Fruit fly (Drosophila melanogaster) whole organism, embryonic: ENCODE data around the gene CG1847.
A peak's percentile ranks its signal among the peaks of the same experiment; 100 is the strongest.

Experiments
- Asciz ChIP-seq: fragments of 200-800 bp; sonication (Bioruptor generic); optimal IDR thresholded peaks from 2 replicates; lab custom pipeline; 2017; ENCODE audit warnings: missing biosample characterization, mild to moderate bottlenecking, missing genetic modification characterization, missing genetic modification reagents
- B-H2 ChIP-seq: fragments of 200-800 bp; sonication (Bioruptor generic); optimal IDR thresholded peaks from 2 replicates; lab custom pipeline; 2018; ENCODE audit warnings: missing biosample characterization, mild to moderate bottlenecking, missing genetic modification characterization
- Bteb2 ChIP-seq: fragments of 200-800 bp; sonication (Bioruptor generic); optimal IDR thresholded peaks from 2 replicates; lab custom pipeline; 2016; ENCODE audit warnings: missing biosample characterization, missing genetic modification characterization
- CG10462 ChIP-seq: fragments of 200-800 bp; sonication (Bioruptor generic); optimal IDR thresholded peaks from 2 replicates; lab custom pipeline; 2016; ENCODE audit warnings: missing biosample characterization, missing genetic modification characterization
- CG11093 ChIP-seq: fragments of 200-800 bp; sonication (Bioruptor generic); IDR thresholded peaks from 3 replicates; pipeline ENCODE4 v1.3.6; 2022; ENCODE audit warnings: missing biosample characterization, missing genetic modification characterization
- CG12236 ChIP-seq: fragments of 200-800 bp; sonication (Bioruptor generic); optimal IDR thresholded peaks from 2 replicates; lab custom pipeline; 2016; ENCODE audit warnings: missing biosample characterization, missing genetic modification characterization
- CG12391 ChIP-seq: fragments of 200-800 bp; sonication (Bioruptor generic); optimal IDR thresholded peaks from 3 replicates; lab custom pipeline; 2018; ENCODE audit warnings: missing biosample characterization, mild to moderate bottlenecking, missing genetic modification characterization, moderate library complexity
- CG14965 ChIP-seq: fragments of 200-800 bp; sonication (Bioruptor generic); optimal IDR thresholded peaks from 2 replicates; lab custom pipeline; 2016; ENCODE audit warnings: missing biosample characterization, missing genetic modification characterization, borderline replicate concordance
- CG15269 ChIP-seq: fragments of 200-800 bp; sonication (Bioruptor generic); optimal IDR thresholded peaks from 2 replicates; lab custom pipeline; 2018; ENCODE audit warnings: missing biosample characterization, mild to moderate bottlenecking, missing genetic modification characterization, moderate library complexity
- CG15514 ChIP-seq: fragments of 200-800 bp; sonication (Bioruptor generic); optimal IDR thresholded peaks from 3 replicates; lab custom pipeline; 2017; ENCODE audit warnings: missing biosample characterization, missing genetic modification characterization, mild to moderate bottlenecking, moderate library complexity, missing genetic modification reagents
- CG15601 ChIP-seq: fragments of 200-800 bp; sonication (Bioruptor generic); optimal IDR thresholded peaks from 3 replicates; lab custom pipeline; 2019; ENCODE audit warnings: missing biosample characterization, mild to moderate bottlenecking, missing genetic modification characterization, moderate library complexity
- CG17385 ChIP-seq: fragments of 200-800 bp; sonication (Bioruptor generic); optimal IDR thresholded peaks from 3 replicates; lab custom pipeline; 2018; ENCODE audit warnings: missing biosample characterization, mild to moderate bottlenecking, missing genetic modification characterization
- CG2129 ChIP-seq: fragments of 200-800 bp; sonication (Bioruptor generic); IDR thresholded peaks from 2 replicates; pipeline ENCODE4 v1.3.6; 2022; ENCODE audit warnings: missing biosample characterization, missing genetic modification characterization; ENCODE audit not compliant: partially characterized antibody
- CG2199 ChIP-seq: fragments of 200-800 bp; sonication (Bioruptor generic); IDR thresholded peaks from 3 replicates; pipeline ENCODE4 v1.3.6; 2022; ENCODE audit warnings: missing biosample characterization, missing genetic modification characterization
- CG2678 ChIP-seq: fragments of 200-800 bp; sonication (Bioruptor generic); optimal IDR thresholded peaks from 3 replicates; lab custom pipeline; 2019; ENCODE audit warnings: missing biosample characterization, mild to moderate bottlenecking, missing genetic modification characterization, moderate library complexity
- CG30020 ChIP-seq: fragments of 200-800 bp; optimal IDR thresholded peaks from 2 replicates; lab custom pipeline; 2019; ENCODE audit warnings: missing biosample characterization, mild to moderate bottlenecking, missing genetic modification characterization, moderate library complexity
- CG3163 ChIP-seq: fragments of 200-800 bp; sonication (Bioruptor generic); optimal IDR thresholded peaks from 3 replicates; lab custom pipeline; 2016; ENCODE audit warnings: missing biosample characterization, missing genetic modification characterization
- CG4360 ChIP-seq: fragments of 200-800 bp; sonication (Bioruptor generic); IDR thresholded peaks from 2 replicates; pipeline ENCODE4 v1.3.6; 2022; ENCODE audit warnings: missing biosample characterization, missing genetic modification characterization
- CG5245 ChIP-seq: fragments of 200-800 bp; sonication (Bioruptor generic); optimal IDR thresholded peaks from 3 replicates; lab custom pipeline; 2016; ENCODE audit warnings: missing biosample characterization, missing genetic modification characterization
- CG8290 ChIP-seq, 3 experiments: fragments of 200-800 bp; sonication (Bioruptor generic); optimal IDR thresholded peaks; 2 replicates each; lab custom pipeline; 2016 to 2019; ENCODE audit warnings: missing biosample characterization in 3 of 3, missing genetic modification characterization in 3 of 3, mild to moderate bottlenecking in 2 of 3, moderate library complexity in 1 of 3
- CG9817 ChIP-seq: fragments of 200-800 bp; sonication (Bioruptor generic); optimal IDR thresholded peaks from 2 replicates; lab custom pipeline; 2018; ENCODE audit warnings: missing biosample characterization, mild to moderate bottlenecking, missing genetic modification characterization, moderate library complexity
- Doc3 ChIP-seq: fragments of 200-800 bp; sonication (Bioruptor generic); IDR thresholded peaks from 3 replicates; pipeline ENCODE4 v1.3.6; 2022; ENCODE audit warnings: missing biosample characterization, missing genetic modification characterization; ENCODE audit not compliant: partially characterized antibody
- Dp ChIP-seq: fragments of 200-800 bp; sonication (Bioruptor generic); optimal IDR thresholded peaks from 2 replicates; lab custom pipeline; 2018; ENCODE audit warnings: missing biosample characterization, mild to moderate bottlenecking, missing genetic modification characterization, moderate library complexity
- GATAe ChIP-seq: fragments of 200-800 bp; sonication (Bioruptor generic); conservative IDR thresholded peaks from 2 replicates; pipeline ENCODE4 v1.3.6; 2022; ENCODE audit warnings: missing biosample characterization, missing genetic modification characterization
- Gug ChIP-seq: fragments of 200-800 bp; sonication (Bioruptor generic); IDR thresholded peaks from 4 replicates; pipeline ENCODE4 v1.3.6; 2022; ENCODE audit warnings: missing biosample characterization, missing genetic modification characterization
- H2.0 ChIP-seq: fragments of 200-800 bp; sonication (Bioruptor generic); IDR thresholded peaks from 2 replicates; pipeline ENCODE4 v1.3.6; 2022; ENCODE audit warnings: missing biosample characterization, missing genetic modification characterization
- HLH3B ChIP-seq: fragments of 200-800 bp; sonication (Bioruptor generic); IDR thresholded peaks from 2 replicates; pipeline ENCODE4 v1.3.6; 2022; ENCODE audit warnings: missing biosample characterization, missing genetic modification characterization
- HmgZ ChIP-seq: fragments of 200-800 bp; sonication (Bioruptor generic); optimal IDR thresholded peaks from 2 replicates; lab custom pipeline; 2018; ENCODE audit warnings: missing biosample characterization, mild to moderate bottlenecking, missing genetic modification characterization
- Med ChIP-seq: fragments of 200-800 bp; sonication (Bioruptor generic); peaks from one replicate; lab custom pipeline; 2016; ENCODE audit warnings: missing biosample characterization, missing genetic modification characterization, mild to moderate bottlenecking, inconsistent platforms, moderate library complexity
- Sin3A ChIP-seq: fragments of >200 bp; optimal IDR thresholded peaks from 2 replicates; lab custom pipeline; 2018
- Spps ChIP-seq: fragments of 200-800 bp; sonication (Bioruptor generic); optimal IDR thresholded peaks from 2 replicates; lab custom pipeline; 2018; ENCODE audit warnings: missing biosample characterization, mild to moderate bottlenecking, missing genetic modification characterization
- ap ChIP-seq: fragments of 200-800 bp; sonication (Bioruptor generic); IDR thresholded peaks from 2 replicates; pipeline ENCODE4 v1.3.6; 2022; ENCODE audit warnings: missing biosample characterization, missing genetic modification characterization
- bcd ChIP-seq: fragments of 200-800 bp; sonication (Bioruptor generic); optimal IDR thresholded peaks from 2 replicates; lab custom pipeline; 2017; ENCODE audit warnings: missing biosample characterization, mild to moderate bottlenecking, missing genetic modification characterization
- cas ChIP-seq: fragments of 200-800 bp; sonication (Bioruptor generic); IDR thresholded peaks from 2 replicates; pipeline ENCODE4 v1.3.6; 2022; ENCODE audit warnings: missing biosample characterization, missing genetic modification characterization
- gcm ChIP-seq: fragments of 200-800 bp; sonication (Bioruptor generic); optimal IDR thresholded peaks from 2 replicates; lab custom pipeline; 2019; ENCODE audit warnings: missing biosample characterization, mild to moderate bottlenecking, missing genetic modification characterization, moderate library complexity
- kah ChIP-seq: fragments of 200-800 bp; sonication (Bioruptor generic); optimal IDR thresholded peaks from 2 replicates; lab custom pipeline; 2018; ENCODE audit warnings: missing biosample characterization, mild to moderate bottlenecking, missing genetic modification characterization
- oc ChIP-seq: fragments of 200-800 bp; sonication (Bioruptor generic); optimal IDR thresholded peaks from 2 replicates; lab custom pipeline; 2018; ENCODE audit warnings: missing biosample characterization, mild to moderate bottlenecking, missing genetic modification characterization, moderate library complexity
- otp ChIP-seq: fragments of 200-800 bp; sonication (Bioruptor generic); IDR thresholded peaks from 3 replicates; pipeline ENCODE4, ENCODE4 v1.3.6; 2022; ENCODE audit warnings: missing biosample characterization, missing genetic modification characterization
- pho ChIP-seq: fragments of 200-800 bp; sonication (Bioruptor generic); optimal IDR thresholded peaks from 2 replicates; lab custom pipeline; 2016; ENCODE audit warnings: missing biosample characterization, missing genetic modification characterization
- shn ChIP-seq: fragments of 200-800 bp; sonication (Bioruptor generic); optimal IDR thresholded peaks from 3 replicates; lab custom pipeline; 2016; ENCODE audit warnings: missing biosample characterization, missing genetic modification characterization
- trem ChIP-seq: fragments of 200-800 bp; optimal IDR thresholded peaks from 3 replicates; lab custom pipeline; 2019; ENCODE audit warnings: missing biosample characterization, mild to moderate bottlenecking, missing genetic modification characterization, moderate library complexity
- trh ChIP-seq: fragments of 200-800 bp; sonication (Bioruptor generic); optimal IDR thresholded peaks from 2 replicates; lab custom pipeline; 2016; ENCODE audit warnings: missing biosample characterization, missing genetic modification characterization
- unc-4 ChIP-seq: fragments of 200-800 bp; sonication (Bioruptor generic); IDR thresholded peaks from 2 replicates; pipeline ENCODE4 v1.3.6; 2022; ENCODE audit warnings: missing biosample characterization, missing genetic modification characterization; ENCODE audit not compliant: partially characterized antibody
- vfl ChIP-seq: fragments of 200-800 bp; sonication (Bioruptor generic); optimal IDR thresholded peaks from 2 replicates; lab custom pipeline; 2016; ENCODE audit warnings: missing biosample characterization, missing genetic modification characterization
- z ChIP-seq: fragments of 200-800 bp; sonication (Bioruptor generic); IDR thresholded peaks from 3 replicates; pipeline ENCODE4 v1.3.6; 2022; ENCODE audit warnings: missing biosample characterization, missing genetic modification characterization
- zfh1 ChIP-seq: fragments of 200-800 bp; sonication (Bioruptor generic); IDR thresholded peaks from 3 replicates; pipeline ENCODE4 v1.3.6; 2022; ENCODE audit warnings: missing biosample characterization, missing genetic modification characterization

Gene CG1847

dm6 chrX:11891682-11892179 lies 22.8 kb downstream of the CG1847 start, which contains the start of gene sicily (continued):
- peak; percentile 5 for TF ChIP-seq Sin3A (lab: Kevin White, UChicago)
- no peak for TF ChIP-seq vfl (GFP tag; lab: Kevin White, UChicago)
- no peak for TF ChIP-seq cas (GFP tag; lab: Robert Waterston, UW)
- TF ChIP-seq CG11093 (GFP tag; lab: Robert Waterston, UW): no peak
- no peak for TF ChIP-seq oc (tag; lab: Kevin White, UChicago)
- peak; percentile 26 for TF ChIP-seq CG30020 (tag; lab: Kevin White, UChicago)
- TF ChIP-seq GATAe (GFP tag; lab: Robert Waterston, UW): no peak
- TF ChIP-seq CG3163 (GFP tag; lab: Kevin White, UChicago): no peak
- TF ChIP-seq CG5245: no peak
- no peak for TF ChIP-seq z (GFP tag; lab: Robert Waterston, UW)
- peak; percentile 38; the same call in 1 of the 2 replicates for TF ChIP-seq unc-4 (GFP tag; lab: Robert Waterston, UW)
- TF ChIP-seq CG2199 (GFP tag; lab: Robert Waterston, UW): no peak
- no peak for TF ChIP-seq Doc3 (GFP tag; lab: Robert Waterston, UW)
- no peak for TF ChIP-seq CG15269 (tag; lab: Kevin White, UChicago)
- peak; percentile 34; the same call in 1 of the 3 replicates for TF ChIP-seq zfh1 (GFP tag; lab: Robert Waterston, UW)
- no peak for TF ChIP-seq Asciz
- no peak for TF ChIP-seq CG10462 (GFP tag; lab: Kevin White, UChicago)
- TF ChIP-seq HmgZ (tag; lab: Kevin White, UChicago): peak; percentile 32
- TF ChIP-seq HLH3B (GFP tag; lab: Robert Waterston, UW): no peak
- peak; percentile 80 for TF ChIP-seq Med (GFP tag; lab: Kevin White, UChicago)
- TF ChIP-seq CG2129 (GFP tag; lab: Robert Waterston, UW): no peak
- no peak for TF ChIP-seq CG12236 (GFP tag; lab: Kevin White, UChicago)
- no peak for TF ChIP-seq CG4360 (GFP tag; lab: Robert Waterston, UW)
- no peak for TF ChIP-seq trh (GFP tag; lab: Kevin White, UChicago)
- no peak for TF ChIP-seq H2.0 (GFP tag; lab: Robert Waterston, UW)
- no peak for TF ChIP-seq otp
- no peak for TF ChIP-seq gcm (GFP tag; lab: Kevin White, UChicago)
- TF ChIP-seq CG14965 (GFP tag; lab: Kevin White, UChicago): no peak
- no peak for TF ChIP-seq Spps (tag; lab: Kevin White, UChicago)
- no peak for TF ChIP-seq B-H2 (GFP tag; lab: Kevin White, UChicago)
- TF ChIP-seq Bteb2: no peak
- TF ChIP-seq kah (GFP tag; lab: Kevin White, UChicago): no peak
- TF ChIP-seq CG8290 (GFP tag; optimal IDR thresholded peaks at IDR 0.05; lab: Kevin White, UChicago): no peak
- no peak for TF ChIP-seq CG8290 (tag; optimal IDR thresholded peaks at IDR 0.05; lab: Kevin White, UChicago)
- TF ChIP-seq CG15514 (GFP tag; lab: Kevin White, UChicago): peak; percentile 62
- TF ChIP-seq Gug: no peak
- no peak for TF ChIP-seq shn (GFP tag; lab: Kevin White, UChicago)
- peak; percentile 34 for TF ChIP-seq trem (tag; lab: Kevin White, UChicago)
- no peak for TF ChIP-seq bcd
- TF ChIP-seq ap (GFP tag; lab: Robert Waterston, UW): no peak
- peak; percentile 96 for TF ChIP-seq CG17385 (GFP tag; lab: Kevin White, UChicago)
- no peak for TF ChIP-seq CG9817
- no peak for TF ChIP-seq CG12391 (tag; lab: Kevin White, UChicago)
- TF ChIP-seq CG2678 (tag; lab: Kevin White, UChicago): no peak
- peak; percentile 85 for TF ChIP-seq Dp (GFP tag; lab: Kevin White, UChicago)
- no peak for TF ChIP-seq CG15601 (tag; lab: Kevin White, UChicago)
- TF ChIP-seq pho (GFP tag; lab: Kevin White, UChicago): no peak
